Worm (Caenorhabditis elegans) whole organism, L4 larva: ENCODE data around the gene C39B10.5.

Experiments used
- lir-3 ChIP-seq: sonication (generic microtip); optimal IDR thresholded peaks from 2 replicates; lab custom pipeline; 2016; ENCODE audit warnings: mild to moderate bottlenecking, missing genetic modification characterization, missing compliant biosample characterization
- nhr-10 ChIP-seq: fragments of 150-350 bp; optimal IDR thresholded peaks from 2 replicates; lab custom pipeline; 2014; ENCODE audit warnings: missing biosample characterization, missing genetic modification characterization
- pha-4 ChIP-seq, 2 experiments: fragments of 150-350 bp in 1 of 2; fragments of 200-800 bp in 1 of 2; sonication (Bioruptor generic) in 1 of 2; IDR thresholded peaks in 1 of 2; optimal IDR thresholded peaks in 1 of 2; 2 replicates each; pipeline versions ENCODE4 v1.3.6 to Lab custom; 2014 to 2022; ENCODE audit warnings: missing genetic modification characterization in 2 of 2, missing genetic modification reagents in 2 of 2, missing biosample characterization in 1 of 2, missing compliant biosample characterization in 1 of 2
- php-3 ChIP-seq: fragments of 200-800 bp; sonication (Bioruptor generic); IDR thresholded peaks from 2 replicates; pipeline ENCODE4 v1.3.6; 2022; ENCODE audit warnings: missing genetic modification reagents, missing genetic modification characterization, missing compliant biosample characterization
- unc-62 ChIP-seq, 3 experiments: fragments of 150-350 bp in 1 of 3; sonication (generic microtip); optimal IDR thresholded peaks in 2 of 3; peaks in 1 of 3; 1 replicate in 1 of 3; 2 replicates in 2 of 3; lab custom pipeline; 2014 to 2017; ENCODE audit warnings: missing biosample characterization in 3 of 3, missing genetic modification characterization in 3 of 3, missing genetic modification reagents in 3 of 3, missing genotype in 1 of 3

DNA sequence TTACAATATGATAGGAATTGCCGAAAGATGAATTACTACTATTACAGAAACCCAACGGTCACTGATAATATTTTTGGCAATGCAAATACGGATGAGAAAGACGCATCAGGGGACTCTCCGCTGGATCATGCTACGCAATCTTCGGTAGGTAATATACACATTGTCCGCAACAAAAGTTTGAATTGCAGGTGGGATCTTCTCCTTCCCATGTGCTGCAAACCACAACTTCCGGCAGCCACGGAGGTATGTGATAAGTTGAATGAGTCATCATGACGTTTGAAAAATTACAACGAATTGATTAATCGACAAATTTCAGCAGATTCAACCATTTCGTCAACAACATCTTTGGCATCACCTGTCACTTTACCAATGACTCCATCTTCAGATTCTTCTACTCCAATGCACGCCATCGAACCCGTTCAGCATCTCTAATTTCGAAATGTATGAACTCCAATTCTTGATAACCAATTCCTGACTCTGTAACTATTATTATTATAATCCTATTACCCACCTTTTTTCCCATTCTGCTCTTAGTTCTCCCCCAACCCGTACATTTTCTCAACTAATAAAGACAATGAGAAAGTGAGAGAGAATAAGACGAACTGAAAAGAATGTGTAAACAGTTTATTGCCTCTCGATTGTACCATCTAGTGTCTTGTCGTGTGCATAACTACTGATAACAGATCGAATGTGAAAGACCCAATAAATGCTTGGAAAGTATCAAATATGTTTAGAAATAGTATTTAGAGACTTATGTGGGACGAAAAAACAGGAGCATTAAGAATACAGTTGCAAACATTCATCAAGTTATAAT is 30.2 kb downstream of the C39B10.5 start:
- TF ChIP-seq unc-62 (GFP tag; optimal IDR thresholded peaks at IDR 0.05 in 1 of 2; lab: Kevin White, UChicago) (peak in 1 of 2 experiments; percentile 98), unc-62 (tag; optimal IDR thresholded peaks at IDR 0.05; lab: Kevin White, UChicago) (no peak), php-3 (GFP tag; lab: Robert Waterston, UW) (peak; percentile 61), pha-4 (GFP tag; IDR thresholded peaks at IDR 0.05; lab: Robert Waterston, UW) (no peak), pha-4 (tag; optimal IDR thresholded peaks at IDR 0.05; lab: Kevin White, UChicago) (no peak), lir-3 (tag; lab: Kevin White, UChicago) (no peak), nhr-10 (tag; lab: Kevin White, UChicago) (no peak)
